Fruit fly (Drosophila melanogaster) whole organism, prepupa: Measurements from ENCODE around the gene CG15525.
A peak's percentile ranks its signal among the peaks of the same experiment; 100 is the strongest.

ENCODE experiments used
- CG10631 ChIP-seq: fragments of 200-800 bp; sonication (Bioruptor generic); optimal IDR thresholded peaks from 2 replicates; lab custom pipeline; 2016; ENCODE audit warnings: missing biosample characterization, missing genetic modification characterization
- CG11294 ChIP-seq: fragments of 200-800 bp; sonication (Bioruptor generic); IDR thresholded peaks from 2 replicates; pipeline ENCODE4 v1.3.6; 2022; ENCODE audit warnings: missing biosample characterization, missing genetic modification characterization
- CG11762 ChIP-seq: fragments of 200-800 bp; sonication (Bioruptor generic); optimal IDR thresholded peaks from 3 replicates; lab custom pipeline; 2016; ENCODE audit warnings: missing biosample characterization, missing genetic modification characterization; ENCODE audit not compliant: insufficient read depth
- CG15336 ChIP-seq: fragments of 200-800 bp; sonication (Bioruptor generic); IDR thresholded peaks from 2 replicates; pipeline ENCODE4 v1.3.6; 2022; ENCODE audit warnings: missing biosample characterization, missing genetic modification characterization
- CG16779 ChIP-seq: fragments of 200-800 bp; sonication (Bioruptor generic); optimal IDR thresholded peaks from 3 replicates; lab custom pipeline; 2017; ENCODE audit warnings: missing biosample characterization, mild to moderate bottlenecking, missing genetic modification characterization
- CG3032 ChIP-seq: fragments of 200-800 bp; optimal IDR thresholded peaks from 2 replicates; lab custom pipeline; 2019; ENCODE audit warnings: missing biosample characterization, mild to moderate bottlenecking, missing genetic modification characterization, moderate library complexity
- CG31627 ChIP-seq: fragments of 200-800 bp; sonication (Bioruptor generic); optimal IDR thresholded peaks from 3 replicates; lab custom pipeline; 2016; ENCODE audit warnings: missing biosample characterization, missing genetic modification characterization
- CG32006 ChIP-seq: fragments of 200-800 bp; sonication (Bioruptor generic); optimal IDR thresholded peaks from 3 replicates; lab custom pipeline; 2017; ENCODE audit warnings: missing biosample characterization, mild to moderate bottlenecking, missing genetic modification characterization
- CG34406 ChIP-seq: fragments of 200-800 bp; sonication (Bioruptor generic); optimal IDR thresholded peaks from 3 replicates; lab custom pipeline; 2016; ENCODE audit warnings: missing biosample characterization, missing genetic modification characterization
- CG6163 ChIP-seq: fragments of 200-800 bp; sonication (Bioruptor generic); IDR thresholded peaks from 3 replicates; pipeline ENCODE4 v1.3.6; 2022; ENCODE audit warnings: missing biosample characterization, missing genetic modification characterization
- CG6276 ChIP-seq: fragments of 200-800 bp; sonication (Bioruptor generic); optimal IDR thresholded peaks from 2 replicates; lab custom pipeline; 2017; ENCODE audit warnings: missing biosample characterization, mild to moderate bottlenecking, missing genetic modification characterization
- CG6792 ChIP-seq: fragments of 200-800 bp; sonication (Bioruptor generic); optimal IDR thresholded peaks from 3 replicates; lab custom pipeline; 2016; ENCODE audit warnings: missing biosample characterization, missing genetic modification characterization
- CG6854 ChIP-seq: fragments of 200-800 bp; sonication (Bioruptor generic); optimal IDR thresholded peaks from 2 replicates; lab custom pipeline; 2017; ENCODE audit warnings: missing biosample characterization, mild to moderate bottlenecking, missing genetic modification characterization
- CG7368 ChIP-seq: fragments of 200-800 bp; sonication (Bioruptor generic); optimal IDR thresholded peaks from 3 replicates; lab custom pipeline; 2016; ENCODE audit warnings: missing biosample characterization, missing genetic modification characterization
- Eip78C ChIP-seq: fragments of 200-800 bp; sonication (Bioruptor generic); peaks from one replicate; lab custom pipeline; 2016; ENCODE audit warnings: missing biosample characterization, missing genetic modification characterization
- Eip93F ChIP-seq: fragments of 200-800 bp; sonication (Bioruptor generic); optimal IDR thresholded peaks from 2 replicates; lab custom pipeline; 2016; ENCODE audit warnings: missing biosample characterization, mild to moderate bottlenecking, missing genetic modification characterization
- Ets96B ChIP-seq: fragments of 200-800 bp; optimal IDR thresholded peaks from 2 replicates; lab custom pipeline; 2019; ENCODE audit warnings: missing biosample characterization, mild to moderate bottlenecking, missing genetic modification characterization, moderate library complexity
- Gug ChIP-seq: fragments of 200-800 bp; sonication (Bioruptor generic); IDR thresholded peaks from 2 replicates; pipeline ENCODE4 v1.3.6; 2022; ENCODE audit warnings: missing biosample characterization, missing genetic modification characterization
- Hr38 ChIP-seq: sonication (Bioruptor generic); optimal IDR thresholded peaks from 2 replicates; lab custom pipeline; 2016; ENCODE audit warnings: missing biosample characterization, missing genetic modification characterization
- Hr39 ChIP-seq: fragments of 200-800 bp; sonication (Bioruptor generic); optimal IDR thresholded peaks from 2 replicates; lab custom pipeline; 2016; ENCODE audit warnings: missing biosample characterization, missing genetic modification characterization
- Hr4 ChIP-seq: fragments of 200-800 bp; sonication (Bioruptor generic); optimal IDR thresholded peaks from 3 replicates; lab custom pipeline; 2016; ENCODE audit warnings: missing biosample characterization, missing genetic modification characterization
- Lpt ChIP-seq: fragments of 200-800 bp; sonication (Bioruptor generic); optimal IDR thresholded peaks from 3 replicates; lab custom pipeline; 2016; ENCODE audit warnings: missing biosample characterization, missing genetic modification characterization
- OdsH ChIP-seq: fragments of 200-800 bp; sonication (Bioruptor generic); optimal IDR thresholded peaks from 3 replicates; lab custom pipeline; 2016; ENCODE audit warnings: missing biosample characterization, missing genetic modification characterization
- Sox14 ChIP-seq: fragments of 200-800 bp; sonication (Bioruptor generic); optimal IDR thresholded peaks from 3 replicates; lab custom pipeline; 2016; ENCODE audit warnings: missing biosample characterization, missing genetic modification characterization
- Sox15 ChIP-seq: fragments of 200-800 bp; sonication (Bioruptor generic); optimal IDR thresholded peaks from 3 replicates; lab custom pipeline; 2016; ENCODE audit warnings: missing biosample characterization, missing genetic modification characterization
- acj6 ChIP-seq: fragments of 200-800 bp; sonication (Bioruptor generic); optimal IDR thresholded peaks from 3 replicates; lab custom pipeline; 2016; ENCODE audit warnings: missing biosample characterization, missing genetic modification characterization
- cyc ChIP-seq: fragments of 200-800 bp; sonication (Bioruptor generic); optimal IDR thresholded peaks from 3 replicates; lab custom pipeline; 2016; ENCODE audit warnings: missing biosample characterization, missing genetic modification characterization
- dsx ChIP-seq: fragments of 200-800 bp; optimal IDR thresholded peaks from 3 replicates; lab custom pipeline; 2019; ENCODE audit warnings: missing biosample characterization, mild to moderate bottlenecking, missing genetic modification characterization, moderate library complexity; ENCODE audit not compliant: poor library complexity, severe bottlenecking
- eg ChIP-seq: fragments of 200-800 bp; sonication (Bioruptor generic); IDR thresholded peaks from 3 replicates; pipeline ENCODE4 v1.3.6; 2022; ENCODE audit warnings: missing biosample characterization, missing genetic modification characterization
- esn ChIP-seq: fragments of 200-800 bp; sonication (Bioruptor generic); optimal IDR thresholded peaks from 2 replicates; lab custom pipeline; 2016; ENCODE audit warnings: missing biosample characterization, mild to moderate bottlenecking, missing genetic modification characterization, moderate library complexity
- fd85E ChIP-seq: fragments of 200-800 bp; sonication (Bioruptor generic); optimal IDR thresholded peaks from 3 replicates; lab custom pipeline; 2016; ENCODE audit warnings: missing biosample characterization, missing genetic modification characterization
- fkh ChIP-seq: fragments of 200-800 bp; sonication (Bioruptor generic); optimal IDR thresholded peaks from 3 replicates; lab custom pipeline; 2017; ENCODE audit warnings: missing biosample characterization, mild to moderate bottlenecking, missing genetic modification characterization, moderate library complexity
- lz ChIP-seq: fragments of 200-800 bp; sonication (Bioruptor generic); optimal IDR thresholded peaks from 3 replicates; lab custom pipeline; 2016; ENCODE audit warnings: missing biosample characterization, missing genetic modification characterization
- salr ChIP-seq, 2 experiments: fragments of 200-800 bp; sonication (Bioruptor generic); optimal IDR thresholded peaks; 3 replicates each; lab custom pipeline; 2016 to 2018; ENCODE audit warnings: missing biosample characterization in 2 of 2, missing genetic modification characterization in 2 of 2, mild to moderate bottlenecking in 1 of 2
- spab ChIP-seq: fragments of 200-800 bp; sonication (Bioruptor generic); optimal IDR thresholded peaks from 2 replicates; lab custom pipeline; 2017; ENCODE audit warnings: missing biosample characterization, mild to moderate bottlenecking, missing genetic modification characterization, missing genetic modification reagents
- vri ChIP-seq: fragments of 200-800 bp; sonication (Bioruptor generic); optimal IDR thresholded peaks from 3 replicates; lab custom pipeline; 2016; ENCODE audit warnings: missing biosample characterization, mild to moderate bottlenecking, missing genetic modification characterization

CG15525 gene

DNA sequence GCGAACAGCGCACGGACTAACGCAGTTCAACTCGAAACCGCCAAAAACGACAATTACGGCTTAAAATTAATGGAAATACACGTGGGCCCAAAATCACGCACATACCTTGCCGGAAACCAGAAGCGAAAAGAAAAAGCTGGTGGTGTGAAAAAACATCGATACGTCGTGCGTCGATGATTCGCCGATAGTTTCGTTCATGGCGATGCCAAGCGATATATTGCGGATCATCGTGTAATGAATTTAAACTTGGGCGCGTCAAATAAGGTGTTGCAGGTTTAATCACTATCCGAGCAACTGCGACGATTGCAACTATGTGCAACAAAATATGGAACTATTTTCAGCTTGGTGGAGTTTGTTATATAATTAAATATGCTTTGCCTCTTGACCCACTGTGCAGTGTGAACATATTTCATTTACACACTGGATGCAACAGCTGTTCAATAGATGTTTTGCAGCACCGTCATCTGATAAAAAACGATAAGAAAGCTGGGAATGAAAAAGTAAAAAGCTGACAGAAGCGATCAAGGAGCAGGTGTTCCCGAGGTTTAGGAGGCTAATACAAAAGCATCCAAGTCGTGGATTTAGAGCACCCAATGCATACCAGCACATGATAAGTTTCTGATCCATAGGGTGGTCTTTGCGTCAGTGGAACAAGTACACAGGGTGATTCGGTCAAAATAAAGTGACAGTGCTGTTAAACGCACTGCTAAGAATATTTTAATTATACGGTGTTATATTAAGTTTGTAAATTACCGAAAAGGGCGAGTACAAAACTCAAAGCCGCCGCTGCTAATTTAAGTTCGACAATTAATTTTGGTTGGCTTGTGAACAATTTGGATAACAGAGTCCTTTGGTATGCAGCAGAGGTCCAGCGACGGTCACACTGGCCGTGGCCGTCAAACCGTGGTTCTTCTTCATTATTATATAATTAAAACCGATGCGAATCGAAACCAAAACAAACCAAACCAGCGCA, 48.8 kb upstream of the CG15525 start, which contains the start of the genes RpL32 and CG7943 (continued):
- TF ChIP-seq spab (no peak), salr (GFP tag; optimal IDR thresholded peaks at IDR 0.05; lab: Kevin White, UChicago) (peak; percentile 49 to 86), CG7368 (GFP tag; lab: Kevin White, UChicago) (peak; percentile 92), CG10631 (GFP tag; lab: Kevin White, UChicago) (peak; percentile 92), Eip93F (peak; percentile 91), acj6 (GFP tag; lab: Kevin White, UChicago) (peak; percentile 91), Hr38 (GFP tag; lab: Kevin White, UChicago) (peak; percentile 63), CG6854 (GFP tag; lab: Kevin White, UChicago) (peak; percentile 93), Hr4 (GFP tag; lab: Kevin White, UChicago) (peak; percentile 86), CG6276 (GFP tag; lab: Kevin White, UChicago) (no peak), CG11294 (GFP tag; lab: Robert Waterston, UW) (peak; percentile 85), lz (GFP tag; lab: Kevin White, UChicago) (peak; percentile 96), Lpt (GFP tag; lab: Kevin White, UChicago) (peak; percentile 83), fkh (GFP tag; lab: Kevin White, UChicago) (peak; percentile 82), OdsH (GFP tag; lab: Kevin White, UChicago) (peak; percentile 92), Sox14 (peak; percentile 92), cyc (GFP tag; lab: Kevin White, UChicago) (peak; percentile 97)

DNA sequence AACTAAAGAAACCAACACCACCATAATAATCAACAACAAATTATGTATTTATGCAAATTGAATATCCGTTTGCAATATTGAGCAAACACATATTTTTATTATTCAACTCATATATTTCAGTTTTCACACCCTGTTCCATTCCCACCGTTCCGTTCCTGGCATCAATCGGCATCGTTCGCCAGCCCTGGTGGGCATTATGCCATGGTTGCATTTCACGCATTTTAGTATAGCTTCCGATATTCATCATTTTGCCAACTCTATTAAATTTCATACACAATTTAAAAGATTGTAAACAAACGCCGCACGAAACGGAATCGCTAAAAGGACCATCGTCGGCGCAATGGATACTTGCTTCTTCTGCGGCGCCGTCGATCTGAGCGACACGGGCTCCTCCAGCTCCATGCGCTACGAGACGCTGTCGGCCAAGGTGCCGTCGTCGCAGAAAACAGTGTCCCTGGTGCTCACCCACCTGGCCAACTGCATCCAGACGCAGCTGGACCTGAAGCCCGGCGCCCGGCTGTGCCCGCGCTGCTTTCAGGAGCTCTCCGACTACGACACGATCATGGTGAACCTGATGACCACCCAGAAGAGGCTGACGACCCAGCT, 45.8 kb upstream of the CG15525 start, which contains the start of gene Sry-delta:
Gene Sry-delta, plus strand, starts transcription at position 203 of the 606 bp plus-strand sequence.
- peak; percentile 61 for TF ChIP-seq fkh (GFP tag; lab: Kevin White, UChicago)
- peak; percentile 39 for TF ChIP-seq Sox15 (GFP tag; lab: Kevin White, UChicago)
- TF ChIP-seq CG31627 (GFP tag; lab: Kevin White, UChicago) = peak; percentile 84
- no peak for TF ChIP-seq CG32006 (GFP tag; lab: Kevin White, UChicago)
- TF ChIP-seq esn (GFP tag; lab: Kevin White, UChicago) = peak; percentile 79
- TF ChIP-seq CG16779 (tag; lab: Kevin White, UChicago) = no peak
- TF ChIP-seq CG6854 (GFP tag; lab: Kevin White, UChicago) = peak; percentile 57
- peak; percentile 81 for TF ChIP-seq Hr39 (GFP tag; lab: Kevin White, UChicago)
- no peak for TF ChIP-seq Ets96B (tag; lab: Kevin White, UChicago)
- peak; percentile 77 for TF ChIP-seq CG6163
- peak; percentile 44 for TF ChIP-seq CG6792 (GFP tag; lab: Kevin White, UChicago)
- no peak for TF ChIP-seq CG15336
- TF ChIP-seq CG34406 (GFP tag; lab: Kevin White, UChicago) = peak; percentile 48
- peak; percentile 21 for TF ChIP-seq Eip78C
- peak; percentile 68 for TF ChIP-seq CG3032 (tag; lab: Kevin White, UChicago)
- TF ChIP-seq salr (GFP tag; optimal IDR thresholded peaks at IDR 0.05; lab: Kevin White, UChicago) = peak in 1 of 2 experiments; percentile 46
- TF ChIP-seq fd85E = no peak
- TF ChIP-seq cyc (GFP tag; lab: Kevin White, UChicago) = peak; percentile 78
- TF ChIP-seq Gug (GFP tag; lab: Robert Waterston, UW) = peak; percentile 46
- TF ChIP-seq eg (GFP tag; lab: Robert Waterston, UW) = peak; percentile 41; the same call in 1 of the 3 replicates
- TF ChIP-seq dsx = peak; percentile 41
- peak; percentile 79 for TF ChIP-seq lz (GFP tag; lab: Kevin White, UChicago)
- peak; percentile 8 for TF ChIP-seq CG11762 (GFP tag; lab: Kevin White, UChicago)
- TF ChIP-seq vri = no peak
